Fruit fly (Drosophila melanogaster) whole organism, embryonic: ENCODE results near the gene Mrp5.

Experiments
- Atf6 ChIP-seq: fragments of 200-800 bp; sonication (Bioruptor generic); IDR thresholded peaks from 2 replicates; pipeline ENCODE4 v1.3.6; 2022; ENCODE audit warnings: missing biosample characterization, missing genetic modification characterization
- CG10565 ChIP-seq: fragments of 200-800 bp; sonication (Bioruptor generic); optimal IDR thresholded peaks from 3 replicates; lab custom pipeline; 2016; ENCODE audit warnings: missing biosample characterization, mild to moderate bottlenecking, missing genetic modification characterization
- CG10979 ChIP-seq: fragments of 200-800 bp; sonication (Bioruptor generic); optimal IDR thresholded peaks from 2 replicates; lab custom pipeline; 2018; ENCODE audit warnings: missing biosample characterization, mild to moderate bottlenecking, missing genetic modification characterization, moderate library complexity
- CG11560 ChIP-seq: fragments of 200-800 bp; sonication (Bioruptor generic); IDR thresholded peaks from 3 replicates; pipeline ENCODE4 v1.3.6; 2022; ENCODE audit warnings: missing biosample characterization, missing genetic modification characterization
- CG11695 ChIP-seq: fragments of 200-800 bp; sonication (Bioruptor generic); IDR thresholded peaks from 3 replicates; pipeline ENCODE4 v1.3.6; 2022; ENCODE audit warnings: missing biosample characterization, missing genetic modification characterization
- CG1233 ChIP-seq: fragments of 200-800 bp; sonication (Bioruptor generic); optimal IDR thresholded peaks from 4 replicates; lab custom pipeline; 2018; ENCODE audit warnings: missing biosample characterization, mild to moderate bottlenecking, missing genetic modification characterization
- CG13894 ChIP-seq: fragments of 200-800 bp; sonication (Bioruptor generic); optimal IDR thresholded peaks from 3 replicates; lab custom pipeline; 2018; ENCODE audit warnings: missing biosample characterization, mild to moderate bottlenecking, missing genetic modification characterization, moderate library complexity
- CG14441 ChIP-seq: fragments of 200-800 bp; sonication (Bioruptor generic); IDR thresholded peaks from 2 replicates; pipeline ENCODE4 v1.3.6; 2022; ENCODE audit warnings: missing biosample characterization, missing genetic modification characterization
- CG14667 ChIP-seq: fragments of 200-800 bp; sonication (Bioruptor generic); IDR thresholded peaks from 2 replicates; pipeline ENCODE4 v1.3.6; 2022; ENCODE audit warnings: missing biosample characterization, missing genetic modification characterization
- CG16815 ChIP-seq: fragments of 200-800 bp; sonication (Bioruptor generic); optimal IDR thresholded peaks from 3 replicates; lab custom pipeline; 2017; ENCODE audit warnings: missing biosample characterization, mild to moderate bottlenecking, missing genetic modification characterization
- CG18599 ChIP-seq: fragments of 200-800 bp; sonication (Bioruptor generic); optimal IDR thresholded peaks from 3 replicates; lab custom pipeline; 2017; ENCODE audit warnings: missing biosample characterization, missing genetic modification characterization, mild to moderate bottlenecking, moderate library complexity, missing genetic modification reagents
- CG32772 ChIP-seq: fragments of 200-800 bp; sonication (Bioruptor generic); IDR thresholded peaks from 2 replicates; pipeline ENCODE4 v1.3.6; 2022; ENCODE audit warnings: missing biosample characterization, missing genetic modification characterization
- CG34224 ChIP-seq: fragments of 200-800 bp; sonication (Bioruptor generic); IDR thresholded peaks from 3 replicates; pipeline ENCODE4 v1.3.6; 2022; ENCODE audit warnings: missing biosample characterization, missing genetic modification characterization; ENCODE audit not compliant: partially characterized antibody
- CG3847 ChIP-seq: fragments of 200-800 bp; sonication (Bioruptor generic); IDR thresholded peaks from 2 replicates; pipeline ENCODE4 v1.3.6; 2022; ENCODE audit warnings: missing biosample characterization, missing genetic modification characterization
- CG4617 ChIP-seq: fragments of 200-800 bp; sonication (Bioruptor generic); optimal IDR thresholded peaks from 3 replicates; lab custom pipeline; 2016; ENCODE audit warnings: missing biosample characterization, missing genetic modification characterization, borderline replicate concordance
- CG7357 ChIP-seq: fragments of 200-800 bp; sonication (Bioruptor generic); IDR thresholded peaks from 3 replicates; pipeline ENCODE4 v1.3.6; 2022; ENCODE audit warnings: missing biosample characterization, missing genetic modification characterization
- CG7928 ChIP-seq: fragments of 200-800 bp; sonication (Bioruptor generic); optimal IDR thresholded peaks from 2 replicates; lab custom pipeline; 2017; ENCODE audit warnings: missing biosample characterization, mild to moderate bottlenecking, missing genetic modification characterization
- Dad ChIP-seq: fragments of 200-800 bp; sonication (Bioruptor generic); optimal IDR thresholded peaks from 3 replicates; lab custom pipeline; 2016; ENCODE audit warnings: missing biosample characterization, missing genetic modification characterization
- H2.0 ChIP-seq: fragments of 200-800 bp; sonication (Bioruptor generic); IDR thresholded peaks from 2 replicates; pipeline ENCODE4 v1.3.6; 2022; ENCODE audit warnings: missing biosample characterization, missing genetic modification characterization
- Hmx ChIP-seq: fragments of 200-800 bp; sonication (Bioruptor generic); optimal IDR thresholded peaks from 2 replicates; lab custom pipeline; 2016; ENCODE audit warnings: missing biosample characterization, missing genetic modification characterization
- Mrtf ChIP-seq: fragments of 200-800 bp; sonication (Bioruptor generic); IDR thresholded peaks from 3 replicates; pipeline ENCODE4 v1.3.6; 2022; ENCODE audit warnings: missing biosample characterization, missing genetic modification characterization
- Neu2 ChIP-seq: fragments of 200-800 bp; sonication (Bioruptor generic); optimal IDR thresholded peaks from 3 replicates; lab custom pipeline; 2016; ENCODE audit warnings: missing biosample characterization, missing genetic modification characterization, borderline replicate concordance
- PHDP ChIP-seq: fragments of 200-800 bp; sonication (Bioruptor generic); optimal IDR thresholded peaks from 3 replicates; lab custom pipeline; 2018; ENCODE audit warnings: missing biosample characterization, mild to moderate bottlenecking, missing genetic modification characterization, moderate library complexity
- Sox102F ChIP-seq: fragments of 200-800 bp; sonication (Bioruptor generic); optimal IDR thresholded peaks from 2 replicates; lab custom pipeline; 2018; ENCODE audit warnings: missing biosample characterization, mild to moderate bottlenecking, missing genetic modification characterization, moderate library complexity
- al ChIP-seq: fragments of 200-800 bp; sonication (Bioruptor generic); IDR thresholded peaks from 2 replicates; pipeline ENCODE4 v1.3.6; 2022; ENCODE audit warnings: missing biosample characterization, missing genetic modification characterization
- aop ChIP-seq: fragments of 200-800 bp; sonication (Bioruptor generic); IDR thresholded peaks from 2 replicates; pipeline ENCODE4 v1.3.6; 2022; ENCODE audit warnings: missing biosample characterization, missing genetic modification characterization
- bsh ChIP-seq, 2 experiments: fragments of 200-800 bp; sonication (Bioruptor generic); optimal IDR thresholded peaks; 2 replicates each; lab custom pipeline; 2017 to 2018; ENCODE audit warnings: mild to moderate bottlenecking in 2 of 2, missing biosample characterization in 2 of 2, missing genetic modification characterization in 2 of 2, moderate library complexity in 1 of 2
- caup ChIP-seq: fragments of 200-800 bp; sonication (Bioruptor generic); optimal IDR thresholded peaks from 3 replicates; lab custom pipeline; 2017; ENCODE audit warnings: missing biosample characterization, mild to moderate bottlenecking, missing genetic modification characterization, moderate library complexity; ENCODE audit not compliant: severe bottlenecking
- chinmo ChIP-seq: fragments of 200-800 bp; sonication (Bioruptor generic); IDR thresholded peaks from 4 replicates; pipeline ENCODE4 v1.3.6; 2022; ENCODE audit warnings: missing biosample characterization, missing genetic modification characterization; ENCODE audit not compliant: partially characterized antibody
- chn ChIP-seq: fragments of 200-800 bp; sonication (Bioruptor generic); optimal IDR thresholded peaks from 2 replicates; lab custom pipeline; 2016; ENCODE audit warnings: missing biosample characterization, missing genetic modification characterization
- crc ChIP-seq: fragments of 200-800 bp; sonication (Bioruptor generic); optimal IDR thresholded peaks from 2 replicates; lab custom pipeline; 2016; ENCODE audit warnings: missing biosample characterization, missing genetic modification characterization
- cwo ChIP-seq: fragments of 200-800 bp; sonication (Bioruptor generic); optimal IDR thresholded peaks from 3 replicates; lab custom pipeline; 2017; ENCODE audit warnings: missing biosample characterization, missing genetic modification characterization, mild to moderate bottlenecking, moderate library complexity, missing genetic modification reagents
- gro ChIP-seq: fragments of 200-800 bp; sonication (Bioruptor generic); optimal IDR thresholded peaks from 2 replicates; lab custom pipeline; 2016; ENCODE audit warnings: missing biosample characterization, missing genetic modification characterization
- gt ChIP-seq: fragments of 200-800 bp; sonication (Bioruptor generic); IDR thresholded peaks from 2 replicates; pipeline ENCODE4 v1.3.6; 2022; ENCODE audit warnings: missing biosample characterization, missing genetic modification characterization
- h ChIP-seq: fragments of >200 bp; optimal IDR thresholded peaks from 2 replicates; lab custom pipeline; 2017
- hkb ChIP-seq, 2 experiments: fragments of 200-800 bp in 1 of 2; fragments of >200 bp in 1 of 2; sonication (Bioruptor generic) in 1 of 2; IDR thresholded peaks in 1 of 2; optimal IDR thresholded peaks in 1 of 2; 2 replicates each; pipeline versions ENCODE4 v1.3.6 to Lab custom; 2017 to 2022; ENCODE audit warnings: missing biosample characterization in 1 of 2, missing genetic modification characterization in 1 of 2
- ind ChIP-seq: fragments of 200-800 bp; sonication (Bioruptor generic); optimal IDR thresholded peaks from 3 replicates; lab custom pipeline; 2016; ENCODE audit warnings: missing biosample characterization, missing genetic modification characterization
- insv ChIP-seq, 2 experiments: fragments of 200-800 bp; sonication (Bioruptor generic); optimal IDR thresholded peaks; 3 replicates each; lab custom pipeline; 2016 to 2018; ENCODE audit warnings: missing biosample characterization in 2 of 2, missing genetic modification characterization in 2 of 2
- jigr1 ChIP-seq: fragments of 200-800 bp; sonication (Bioruptor generic); IDR thresholded peaks from 3 replicates; pipeline ENCODE4 v1.3.6; 2022; ENCODE audit warnings: missing biosample characterization, missing genetic modification characterization
- lmd ChIP-seq: fragments of 200-800 bp; sonication (Bioruptor generic); IDR thresholded peaks from 2 replicates; pipeline ENCODE4 v1.3.6; 2022; ENCODE audit warnings: missing biosample characterization, missing genetic modification characterization
- lov ChIP-seq, 2 experiments: fragments of 200-800 bp in 1 of 2; fragments of >200 bp in 1 of 2; sonication (Bioruptor generic) in 1 of 2; IDR thresholded peaks in 1 of 2; optimal IDR thresholded peaks in 1 of 2; 2 replicates in 1 of 2; 3 replicates in 1 of 2; pipeline versions ENCODE4 v1.3.6 to Lab custom; 2017 to 2022; ENCODE audit warnings: missing biosample characterization in 1 of 2, missing genetic modification characterization in 1 of 2
- mld ChIP-seq: fragments of 200-800 bp; sonication (Bioruptor generic); IDR thresholded peaks from 3 replicates; pipeline ENCODE4 v1.3.6; 2022; ENCODE audit warnings: missing biosample characterization, missing genetic modification characterization; ENCODE audit not compliant: partially characterized antibody
- nerfin-1 ChIP-seq: fragments of 200-800 bp; sonication (Bioruptor generic); optimal IDR thresholded peaks from 3 replicates; lab custom pipeline; 2019; ENCODE audit warnings: missing biosample characterization, mild to moderate bottlenecking, missing genetic modification characterization, moderate library complexity
- pho ChIP-seq: fragments of 200-800 bp; sonication (Bioruptor generic); optimal IDR thresholded peaks from 2 replicates; lab custom pipeline; 2016; ENCODE audit warnings: missing biosample characterization, missing genetic modification characterization
- pum ChIP-seq: fragments of 200-800 bp; sonication (Bioruptor generic); optimal IDR thresholded peaks from 2 replicates; lab custom pipeline; 2016; ENCODE audit warnings: missing biosample characterization, missing genetic modification characterization
- shn ChIP-seq: fragments of 200-800 bp; sonication (Bioruptor generic); optimal IDR thresholded peaks from 3 replicates; lab custom pipeline; 2016; ENCODE audit warnings: missing biosample characterization, missing genetic modification characterization
- stc ChIP-seq: fragments of 200-800 bp; sonication (Bioruptor generic); IDR thresholded peaks from 2 replicates; pipeline ENCODE4 v1.3.6; 2022; ENCODE audit warnings: missing biosample characterization, missing genetic modification characterization
- unc-4 ChIP-seq: fragments of 200-800 bp; sonication (Bioruptor generic); IDR thresholded peaks from 2 replicates; pipeline ENCODE4 v1.3.6; 2022; ENCODE audit warnings: missing biosample characterization, missing genetic modification characterization; ENCODE audit not compliant: partially characterized antibody
- vfl ChIP-seq: fragments of 200-800 bp; sonication (Bioruptor generic); optimal IDR thresholded peaks from 2 replicates; lab custom pipeline; 2016; ENCODE audit warnings: missing biosample characterization, missing genetic modification characterization

The Mrp5 gene

dm6 chr3R:19880431-19880939 is 5.0 kb upstream of the Mrp5 start (continued):
- TF ChIP-seq CG11560 (tag; lab: Robert Waterston, UW) (no peak), gt (GFP tag; lab: Robert Waterston, UW) (no peak), H2.0 (GFP tag; lab: Robert Waterston, UW) (peak; percentile 33; the same call in 1 of the 2 replicates), pho (peak; percentile 36), CG16815 (peak; percentile 10), CG4617 (GFP tag; lab: Kevin White, UChicago) (no peak), chn (peak; percentile 9), unc-4 (GFP tag; lab: Robert Waterston, UW) (no peak), Atf6 (GFP tag; lab: Robert Waterston, UW) (peak; percentile 66; the same call in 1 of the 2 replicates), CG32772 (GFP tag; lab: Robert Waterston, UW) (no peak), cwo (GFP tag; lab: Kevin White, UChicago) (peak; percentile 56), shn (GFP tag; lab: Kevin White, UChicago) (peak; percentile 27), CG10565 (no peak), CG3847 (GFP tag; lab: Robert Waterston, UW) (peak; percentile 55), Sox102F (GFP tag; lab: Kevin White, UChicago) (peak; percentile 32), Mrtf (no peak), h (lab: Kevin White, UChicago) (no peak), pum (GFP tag; lab: Kevin White, UChicago) (peak; percentile 24), chinmo (GFP tag; lab: Robert Waterston, UW) (peak; percentile 90), al (GFP tag; lab: Robert Waterston, UW) (0 out of 2 replicates have a peak, but pooled peaks have one; percentile 23), PHDP (tag; lab: Kevin White, UChicago) (peak; percentile 59), CG14441 (GFP tag; lab: Robert Waterston, UW) (peak; percentile 31; the same call in 1 of the 2 replicates), ind (GFP tag; lab: Kevin White, UChicago) (peak; percentile 41), jigr1 (no peak), CG13894 (tag; lab: Kevin White, UChicago) (no peak), Neu2 (GFP tag; lab: Kevin White, UChicago) (no peak), vfl (GFP tag; lab: Kevin White, UChicago) (no peak), Hmx (GFP tag; lab: Kevin White, UChicago) (no peak), nerfin-1 (tag; lab: Kevin White, UChicago) (peak; percentile 70), caup (GFP tag; lab: Kevin White, UChicago) (peak; percentile 46), CG14667 (GFP tag; lab: Robert Waterston, UW) (0 out of 2 replicates have a peak, but pooled peaks have one; percentile 5), CG34224 (0 out of 3 replicates have a peak, but pooled peaks have one; percentile 16), aop (GFP tag; lab: Robert Waterston, UW) (no peak), crc (GFP tag; lab: Kevin White, UChicago) (no peak), CG1233 (GFP tag; lab: Kevin White, UChicago) (peak; percentile 48), hkb (optimal IDR thresholded peaks at IDR 0.05; lab: Kevin White, UChicago) (no peak), hkb (GFP tag; IDR thresholded peaks at IDR 0.05; lab: Robert Waterston, UW) (no peak), Dad (peak; percentile 26), CG7357 (no peak), CG7928 (GFP tag; lab: Kevin White, UChicago) (no peak), CG11695 (GFP tag; lab: Robert Waterston, UW) (peak; percentile 52; the same call in 1 of the 3 replicates), insv (GFP tag; optimal IDR thresholded peaks at IDR 0.05; lab: Kevin White, UChicago) (no peak), bsh (GFP tag; optimal IDR thresholded peaks at IDR 0.05; lab: Kevin White, UChicago) (peak in 1 of 2 experiments; percentile 59), lmd (GFP tag; lab: Robert Waterston, UW) (0 out of 2 replicates have a peak, but pooled peaks have one; percentile 15), CG18599 (GFP tag; lab: Kevin White, UChicago) (peak; percentile 76), CG10979 (tag; lab: Kevin White, UChicago) (peak; percentile 15), lov (optimal IDR thresholded peaks at IDR 0.05; lab: Kevin White, UChicago) (no peak), lov (GFP tag; IDR thresholded peaks at IDR 0.05; lab: Robert Waterston, UW) (0 out of 3 replicates have a peak, but pooled peaks have one; percentile 55), stc (GFP tag; lab: Robert Waterston, UW) (no peak), gro (GFP tag; lab: Kevin White, UChicago) (peak; percentile 22), mld (GFP tag; lab: Robert Waterston, UW) (no peak)
